Worm (Caenorhabditis elegans): ENCODE results near the gene memo-1.

The memo-1 gene

DNA sequence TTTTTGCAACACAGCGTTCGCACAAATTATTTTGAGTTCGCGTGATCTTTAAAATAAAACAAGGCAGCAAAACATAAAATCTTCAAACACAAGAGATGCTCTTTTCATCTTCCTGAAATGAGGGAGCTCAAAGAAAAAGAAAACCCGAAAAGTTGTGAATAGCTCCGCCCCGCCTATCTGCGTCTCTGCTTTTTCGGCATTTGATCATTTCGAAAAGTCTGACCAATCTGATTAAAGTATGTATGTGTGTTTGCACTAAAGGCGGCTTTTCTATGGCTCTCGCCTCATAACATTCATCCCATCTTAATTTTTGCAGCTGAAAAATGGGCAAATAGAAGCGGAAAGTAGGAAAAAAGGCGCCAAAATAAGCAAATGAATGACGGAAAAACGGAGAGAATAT lies 27.4 kb downstream of the memo-1 start:
- TF ChIP-seq unc-55 (GFP tag; optimal IDR thresholded peaks at IDR 0.05): peak; percentile 21
- no peak for TF ChIP-seq skn-1 (tag; optimal IDR thresholded peaks at IDR 0.05)
- TF ChIP-seq C34F6.9 (tag; optimal IDR thresholded peaks at IDR 0.05): peak; percentile 13

DNA sequence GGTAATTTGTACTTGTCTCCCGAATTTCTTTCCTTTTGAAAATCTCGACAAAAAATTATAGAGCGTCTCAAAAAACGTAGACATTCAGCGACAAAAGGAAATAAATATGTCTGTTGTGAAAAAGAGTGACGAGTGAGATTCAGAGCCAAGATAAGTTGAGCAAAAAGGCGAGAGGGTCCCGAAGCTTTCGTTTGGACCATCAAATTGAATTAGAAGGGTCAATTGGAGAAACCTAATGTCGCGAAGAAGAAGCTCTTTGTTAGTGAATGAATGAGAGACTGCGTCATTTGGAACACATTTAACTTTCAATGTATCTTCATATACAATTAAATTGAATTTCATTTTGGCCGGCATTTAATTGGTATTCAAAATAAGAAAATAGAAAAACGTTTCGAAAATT lies 30.5 kb downstream of the memo-1 start:
- TF ChIP-seq blmp-1 (tag; optimal IDR thresholded peaks at IDR 0.05; ENCODE audit: insufficient read depth): no peak

- TF ChIP-seq nhr-77 (tag; optimal IDR thresholded peaks at IDR 0.05) (no peak), mdl-1 (tag; optimal IDR thresholded peaks at IDR 0.05) (no peak), crh-2 (tag; optimal IDR thresholded peaks at IDR 0.05) (no peak), nhr-6 (tag; optimal IDR thresholded peaks at IDR 0.05) (no peak), skn-1 (tag; optimal IDR thresholded peaks at IDR 0.05) (no peak)
These were observed 32.4 kb downstream of the memo-1 start, which contains the start of gene ZK742.6 for ce11 chrV:7814601-7815000. Gene ZK742.6 (minus strand): TSS chrV:7814942.

- TF ChIP-seq sma-9 (GFP tag; optimal IDR thresholded peaks at IDR 0.05) (peak; percentile 24), sma-9 (tag; optimal IDR thresholded peaks at IDR 0.05) (no peak), sma-3 (GFP tag; optimal IDR thresholded peaks at IDR 0.05) (no peak), dmd-4 (tag; optimal IDR thresholded peaks at IDR 0.05) (no peak)
These were observed 35.2 kb downstream of the memo-1 start, which contains the start of gene ZK742.4 for ce11 chrV:7811758-7812157. Gene ZK742.4 (minus strand): TSS chrV:7811792.

DNA sequence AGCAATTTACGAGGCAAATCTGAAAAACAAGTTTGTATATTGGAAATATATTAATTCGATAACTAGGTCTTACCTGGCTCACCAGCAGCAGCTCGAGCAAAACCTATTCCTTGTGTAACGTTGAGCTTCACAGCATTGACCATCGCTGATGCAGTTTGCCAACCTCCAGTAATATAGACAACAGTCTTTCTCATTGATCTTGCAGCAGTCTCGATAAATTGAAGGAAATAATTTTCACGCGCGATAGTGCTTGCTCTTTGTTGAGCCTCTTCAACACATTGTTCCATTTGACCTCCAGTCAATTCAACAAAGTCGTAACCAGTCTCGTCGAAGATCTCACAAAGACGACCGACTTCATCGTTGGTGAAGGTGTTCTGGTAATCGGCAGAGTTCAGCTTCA lies 36.4 kb downstream of the memo-1 start:
- no peak for TF ChIP-seq egl-27 (tag; optimal IDR thresholded peaks at IDR 0.05)
- TF ChIP-seq lin-11 (tag; optimal IDR thresholded peaks at IDR 0.05): no peak
- no peak for TF ChIP-seq sma-9 (GFP tag; optimal IDR thresholded peaks at IDR 0.05)
- TF ChIP-seq sma-9 (tag; optimal IDR thresholded peaks at IDR 0.05): no peak
- no peak for TF ChIP-seq nhr-23 (tag; optimal IDR thresholded peaks at IDR 0.05)
- no peak for TF ChIP-seq fos-1 (tag; optimal IDR thresholded peaks at IDR 0.05)
- no peak for TF ChIP-seq ztf-11 (tag; optimal IDR thresholded peaks at IDR 0.05)
- no peak for TF ChIP-seq zag-1 (tag; optimal IDR thresholded peaks at IDR 0.05)
- TF ChIP-seq ceh-82 (tag; optimal IDR thresholded peaks at IDR 0.05): no peak
- TF ChIP-seq ZK546.5 (tag; optimal IDR thresholded peaks at IDR 0.05): no peak
- no peak for TF ChIP-seq C34F6.9 (tag; optimal IDR thresholded peaks at IDR 0.05)
- TF ChIP-seq aly-2 (tag; optimal IDR thresholded peaks at IDR 0.05): no peak
- TF ChIP-seq nhr-237 (tag; optimal IDR thresholded peaks at IDR 0.05): no peak
- no peak for TF ChIP-seq ztf-4 (tag; optimal IDR thresholded peaks at IDR 0.05)
- no peak for TF ChIP-seq lin-39 (tag; optimal IDR thresholded peaks at IDR 0.05)
- no peak for TF ChIP-seq nhr-21 (tag; optimal IDR thresholded peaks at IDR 0.05)
- no peak for TF ChIP-seq snpc-4 (tag; optimal IDR thresholded peaks at IDR 0.05)
- TF ChIP-seq nhr-77 (tag; optimal IDR thresholded peaks at IDR 0.05): no peak
- no peak for TF ChIP-seq elt-1 (tag; optimal IDR thresholded peaks at IDR 0.05)
- TF ChIP-seq lin-13 (GFP tag; optimal IDR thresholded peaks at IDR 0.05): no peak

ce11 chrV:7809320-7810256 lies 37.4 kb downstream of the memo-1 start, which contains the start of gene ZK742.3:
Gene ZK742.3 (minus strand): TSS chrV:7809912.
- TF ChIP-seq elt-1 (tag; optimal IDR thresholded peaks at IDR 0.05) (no peak), fos-1 (tag; optimal IDR thresholded peaks at IDR 0.05) (peak; percentile 65), sma-9 (GFP tag; optimal IDR thresholded peaks at IDR 0.05) (peak; percentile 47), sma-9 (tag; optimal IDR thresholded peaks at IDR 0.05) (no peak), crh-2 (tag; optimal IDR thresholded peaks at IDR 0.05) (peak; percentile 19), alr-1 (tag; optimal IDR thresholded peaks at IDR 0.05) (no peak), nhr-129 (tag; optimal IDR thresholded peaks at IDR 0.05) (peak; percentile 12)

All from whole organism, L2 larva.